Fruit fly (Drosophila melanogaster) whole organism, embryonic: ENCODE results near the gene LIMK1.

Experiments used
- Atf6 ChIP-seq: fragments of 200-800 bp; sonication (Bioruptor generic); IDR thresholded peaks from 2 replicates; pipeline ENCODE4 v1.3.6; 2022; ENCODE audit warnings: missing biosample characterization, missing genetic modification characterization
- BEAF-32 ChIP-seq: fragments of 200-800 bp; sonication (Bioruptor generic); optimal IDR thresholded peaks from 3 replicates; lab custom pipeline; 2017; ENCODE audit warnings: missing biosample characterization, missing genetic modification characterization, mild to moderate bottlenecking, moderate library complexity, missing genetic modification reagents
- Blimp-1 ChIP-seq: fragments of 200-800 bp; sonication (Bioruptor generic); optimal IDR thresholded peaks from 3 replicates; lab custom pipeline; 2018; ENCODE audit warnings: missing biosample characterization, missing genetic modification characterization, mild to moderate bottlenecking, moderate library complexity, missing genetic modification reagents
- Bteb2 ChIP-seq: fragments of 200-800 bp; sonication (Bioruptor generic); optimal IDR thresholded peaks from 2 replicates; lab custom pipeline; 2016; ENCODE audit warnings: missing biosample characterization, missing genetic modification characterization
- CG10654 ChIP-seq: fragments of 200-800 bp; sonication (Bioruptor generic); optimal IDR thresholded peaks from 2 replicates; lab custom pipeline; 2016; ENCODE audit warnings: missing biosample characterization, missing genetic modification characterization
- CG10959 ChIP-seq: fragments of 200-800 bp; sonication (Bioruptor generic); IDR thresholded peaks from 2 replicates; pipeline ENCODE4 v1.3.6; 2022; ENCODE audit warnings: missing biosample characterization, missing genetic modification characterization
- CG11085 ChIP-seq: fragments of 200-800 bp; sonication (Bioruptor generic); IDR thresholded peaks from 2 replicates; pipeline ENCODE4 v1.3.6; 2022; ENCODE audit warnings: missing biosample characterization, missing genetic modification characterization
- CG12071 ChIP-seq: fragments of 200-800 bp; sonication (Bioruptor generic); optimal IDR thresholded peaks from 3 replicates; lab custom pipeline; 2018; ENCODE audit warnings: missing biosample characterization, mild to moderate bottlenecking, missing genetic modification characterization
- CG17912 ChIP-seq: fragments of 200-800 bp; sonication (Bioruptor generic); optimal IDR thresholded peaks from 2 replicates; lab custom pipeline; 2018; ENCODE audit warnings: missing biosample characterization, mild to moderate bottlenecking, missing genetic modification characterization
- CG18619 ChIP-seq: fragments of 200-800 bp; sonication (Bioruptor generic); optimal IDR thresholded peaks from 3 replicates; lab custom pipeline; 2017; ENCODE audit warnings: missing biosample characterization, mild to moderate bottlenecking, missing genetic modification characterization
- CG34376 ChIP-seq: fragments of 200-800 bp; sonication (Bioruptor generic); optimal IDR thresholded peaks from 2 replicates; lab custom pipeline; 2018; ENCODE audit warnings: missing biosample characterization, mild to moderate bottlenecking, missing genetic modification characterization
- CG6689 ChIP-seq: fragments of 200-800 bp; sonication (Bioruptor generic); IDR thresholded peaks from 2 replicates; pipeline ENCODE4 v1.3.6; 2022; ENCODE audit warnings: missing biosample characterization, missing genetic modification characterization
- CG6813 ChIP-seq: fragments of 200-800 bp; sonication (Bioruptor generic); optimal IDR thresholded peaks from 2 replicates; lab custom pipeline; 2017; ENCODE audit warnings: missing biosample characterization, missing genetic modification characterization, mild to moderate bottlenecking, moderate library complexity, missing genetic modification reagents
- CkIIα-i1 ChIP-seq: fragments of 200-800 bp; sonication (Bioruptor generic); IDR thresholded peaks from 2 replicates; pipeline ENCODE4 v1.3.6; 2022; ENCODE audit warnings: missing biosample characterization, missing genetic modification characterization
- D19B ChIP-seq: fragments of 200-800 bp; sonication (Bioruptor generic); optimal IDR thresholded peaks from 2 replicates; lab custom pipeline; 2017; ENCODE audit warnings: missing biosample characterization, mild to moderate bottlenecking, missing genetic modification characterization
- Dfd ChIP-seq, 2 experiments: fragments of >200 bp; optimal IDR thresholded peaks; 2 replicates each; lab custom pipeline; 2017; ENCODE audit warnings: missing biosample characterization in 2 of 2, missing genetic modification characterization in 2 of 2
- HLHmδ ChIP-seq: fragments of 200-800 bp; sonication (Bioruptor generic); optimal IDR thresholded peaks from 2 replicates; lab custom pipeline; 2018; ENCODE audit warnings: missing biosample characterization, mild to moderate bottlenecking, missing genetic modification characterization, moderate library complexity
- Med ChIP-seq: fragments of 200-800 bp; sonication (Bioruptor generic); peaks from one replicate; lab custom pipeline; 2016; ENCODE audit warnings: missing biosample characterization, missing genetic modification characterization, mild to moderate bottlenecking, inconsistent platforms, moderate library complexity
- Oli ChIP-seq: fragments of 200-800 bp; sonication (Bioruptor generic); optimal IDR thresholded peaks from 2 replicates; lab custom pipeline; 2018; ENCODE audit warnings: missing biosample characterization, mild to moderate bottlenecking, missing genetic modification characterization, moderate library complexity
- Rx ChIP-seq: fragments of 200-800 bp; sonication (Bioruptor generic); IDR thresholded peaks from 2 replicates; pipeline ENCODE4 v1.3.6; 2022; ENCODE audit warnings: missing biosample characterization, missing genetic modification characterization
- Sox102F ChIP-seq: fragments of 200-800 bp; sonication (Bioruptor generic); optimal IDR thresholded peaks from 2 replicates; lab custom pipeline; 2018; ENCODE audit warnings: missing biosample characterization, mild to moderate bottlenecking, missing genetic modification characterization, moderate library complexity
- Usf ChIP-seq: fragments of 200-800 bp; sonication (Bioruptor generic); optimal IDR thresholded peaks from 2 replicates; lab custom pipeline; 2017; ENCODE audit warnings: missing genotype, missing biosample characterization, missing genetic modification characterization
- cg ChIP-seq: fragments of 200-800 bp; sonication (Bioruptor generic); optimal IDR thresholded peaks from 3 replicates; lab custom pipeline; 2019; ENCODE audit warnings: missing biosample characterization, mild to moderate bottlenecking, missing genetic modification characterization, moderate library complexity
- ci ChIP-seq: fragments of 200-800 bp; sonication (Bioruptor generic); IDR thresholded peaks from 3 replicates; pipeline ENCODE4 v1.3.6; 2022; ENCODE audit warnings: missing biosample characterization, missing genetic modification characterization
- crp ChIP-seq, 2 experiments: fragments of 200-800 bp; sonication (Bioruptor generic); optimal IDR thresholded peaks; 2 replicates in 1 of 2; 3 replicates in 1 of 2; lab custom pipeline; 2017; ENCODE audit warnings: missing biosample characterization in 2 of 2, missing genetic modification characterization in 2 of 2, mild to moderate bottlenecking in 1 of 2, moderate library complexity in 1 of 2
- cwo ChIP-seq: fragments of 200-800 bp; sonication (Bioruptor generic); optimal IDR thresholded peaks from 3 replicates; lab custom pipeline; 2017; ENCODE audit warnings: missing biosample characterization, missing genetic modification characterization, mild to moderate bottlenecking, moderate library complexity, missing genetic modification reagents
- disco-r ChIP-seq: fragments of 200-800 bp; sonication (Bioruptor generic); optimal IDR thresholded peaks from 2 replicates; lab custom pipeline; 2016; ENCODE audit warnings: missing biosample characterization, missing genetic modification characterization
- dpn ChIP-seq, 2 experiments: fragments of 200-800 bp; sonication (Bioruptor generic); optimal IDR thresholded peaks; 3 replicates each; lab custom pipeline; 2016; ENCODE audit warnings: missing biosample characterization in 2 of 2, missing genetic modification characterization in 2 of 2
- eve ChIP-seq, 2 experiments: fragments of >200 bp; optimal IDR thresholded peaks; 2 replicates each; lab custom pipeline; 2017; ENCODE audit warnings: missing biosample characterization in 2 of 2, missing genetic modification characterization in 2 of 2
- exex ChIP-seq: fragments of 200-800 bp; sonication (Bioruptor generic); optimal IDR thresholded peaks from 4 replicates; lab custom pipeline; 2018; ENCODE audit warnings: missing biosample characterization, mild to moderate bottlenecking, missing genetic modification characterization, moderate library complexity
- ftz-f1 ChIP-seq: fragments of 200-800 bp; sonication (Bioruptor generic); optimal IDR thresholded peaks from 2 replicates; lab custom pipeline; 2016; ENCODE audit warnings: missing biosample characterization, missing genetic modification characterization
- h ChIP-seq: fragments of >200 bp; optimal IDR thresholded peaks from 2 replicates; lab custom pipeline; 2017
- her ChIP-seq: fragments of 200-800 bp; sonication (Bioruptor generic); optimal IDR thresholded peaks from 2 replicates; lab custom pipeline; 2016; ENCODE audit warnings: missing biosample characterization, missing genetic modification characterization
- klu ChIP-seq: fragments of 200-800 bp; sonication (Bioruptor generic); IDR thresholded peaks from 2 replicates; pipeline ENCODE4 v1.3.6; 2022; ENCODE audit warnings: missing biosample characterization, missing genetic modification characterization
- lab ChIP-seq: fragments of 200-800 bp; sonication (Bioruptor generic); optimal IDR thresholded peaks from 3 replicates; lab custom pipeline; 2017; ENCODE audit warnings: missing biosample characterization, missing genetic modification characterization, mild to moderate bottlenecking, moderate library complexity, missing genetic modification reagents
- nau ChIP-seq: fragments of 200-800 bp; sonication (Bioruptor generic); optimal IDR thresholded peaks from 3 replicates; lab custom pipeline; 2017; ENCODE audit warnings: missing biosample characterization, mild to moderate bottlenecking, missing genetic modification characterization, missing genetic modification reagents
- onecut ChIP-seq: fragments of 200-800 bp; sonication (Bioruptor generic); IDR thresholded peaks from 2 replicates; pipeline ENCODE4 v1.3.6; 2022; ENCODE audit warnings: missing biosample characterization, missing genetic modification characterization
- otp ChIP-seq: fragments of 200-800 bp; sonication (Bioruptor generic); IDR thresholded peaks from 3 replicates; pipeline ENCODE4, ENCODE4 v1.3.6; 2022; ENCODE audit warnings: missing biosample characterization, missing genetic modification characterization
- pan ChIP-seq, 4 experiments: fragments of >200 bp in 3 of 4; fragments of 200-800 bp in 1 of 4; sonication (Bioruptor generic) in 1 of 4; optimal IDR thresholded peaks in 3 of 4; IDR thresholded peaks in 1 of 4; 2 replicates each; pipeline versions ENCODE4 v1.3.6 to Lab custom; 2017 to 2022; ENCODE audit warnings: missing biosample characterization in 2 of 4, missing genetic modification characterization in 2 of 4, mixed read lengths in 1 of 4
- pfk ChIP-seq: fragments of 200-800 bp; sonication (Bioruptor generic); optimal IDR thresholded peaks from 2 replicates; lab custom pipeline; 2018; ENCODE audit warnings: missing biosample characterization, mild to moderate bottlenecking, missing genetic modification characterization, moderate library complexity
- phol ChIP-seq: fragments of 200-800 bp; sonication (Bioruptor generic); optimal IDR thresholded peaks from 3 replicates; lab custom pipeline; 2018; ENCODE audit warnings: missing biosample characterization, mild to moderate bottlenecking, missing genetic modification characterization, moderate library complexity
- pzg ChIP-seq: fragments of 200-800 bp; sonication (Bioruptor generic); optimal IDR thresholded peaks from 3 replicates; lab custom pipeline; 2018; ENCODE audit warnings: missing biosample characterization, mild to moderate bottlenecking, missing genetic modification characterization, moderate library complexity
- row ChIP-seq: fragments of 200-800 bp; sonication (Bioruptor generic); IDR thresholded peaks from 3 replicates; pipeline ENCODE4 v1.3.6; 2022; ENCODE audit warnings: missing biosample characterization, missing genetic modification characterization
- sc ChIP-seq, 3 experiments: fragments of >200 bp in 2 of 3; fragments of 200-800 bp in 1 of 3; sonication (Bioruptor generic) in 1 of 3; optimal IDR thresholded peaks; 2 replicates in 2 of 3; 3 replicates in 1 of 3; lab custom pipeline; 2017; ENCODE audit warnings: mild to moderate bottlenecking in 1 of 3, missing biosample characterization in 1 of 3, missing genetic modification characterization in 1 of 3, missing genetic modification reagents in 1 of 3
- sens-2 ChIP-seq: fragments of 200-800 bp; sonication (Bioruptor generic); IDR thresholded peaks from 2 replicates; pipeline ENCODE4 v1.3.6; 2022; ENCODE audit warnings: missing biosample characterization, missing genetic modification characterization
- slou ChIP-seq: fragments of 200-800 bp; sonication (Bioruptor generic); optimal IDR thresholded peaks from 3 replicates; lab custom pipeline; 2016; ENCODE audit warnings: missing biosample characterization, missing genetic modification characterization
- sna ChIP-seq: fragments of 200-800 bp; sonication (Bioruptor generic); IDR thresholded peaks from 2 replicates; pipeline ENCODE4 v1.3.6; 2022; ENCODE audit warnings: missing biosample characterization, missing genetic modification characterization; ENCODE audit not compliant: partially characterized antibody
- twi ChIP-seq: fragments of 200-800 bp; optimal IDR thresholded peaks from 2 replicates; lab custom pipeline; 2019; ENCODE audit warnings: missing biosample characterization, mild to moderate bottlenecking, missing genetic modification characterization, moderate library complexity
- wdn ChIP-seq: fragments of 200-800 bp; sonication (Bioruptor generic); IDR thresholded peaks from 2 replicates; pipeline ENCODE4 v1.3.6; 2022; ENCODE audit warnings: missing biosample characterization, missing genetic modification characterization
- zf30C ChIP-seq: fragments of 200-800 bp; sonication (Bioruptor generic); optimal IDR thresholded peaks from 3 replicates; lab custom pipeline; 2018; ENCODE audit warnings: missing biosample characterization, mild to moderate bottlenecking, missing genetic modification characterization

Gene LIMK1

DNA sequence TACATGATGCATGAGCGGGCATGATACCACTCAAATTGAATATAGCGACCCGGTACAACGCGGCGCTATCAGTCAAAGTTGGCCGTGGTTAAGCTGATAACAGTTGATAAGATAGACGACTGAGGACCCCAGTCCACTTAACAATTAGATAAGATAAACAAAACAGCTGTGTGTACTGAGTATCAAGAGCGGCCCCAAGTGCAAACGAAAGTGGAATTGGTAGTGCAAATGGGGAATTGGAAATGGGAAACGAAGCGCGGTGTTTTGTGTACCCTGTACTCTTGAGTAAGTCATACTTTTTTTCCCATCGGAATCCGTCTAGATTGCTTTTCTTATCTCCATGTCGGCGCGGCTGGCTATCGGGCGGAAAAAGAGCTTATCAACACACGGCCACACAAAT, 14.3 kb downstream of the LIMK1 start (continued):
- TF ChIP-seq Oli (tag; lab: Kevin White, UChicago) (no peak), wdn (GFP tag; lab: Robert Waterston, UW) (no peak), lab (GFP tag; lab: Kevin White, UChicago) (peak; percentile 20), sc (optimal IDR thresholded peaks at IDR 0.05; lab: Kevin White, UChicago) (no peak), sc (GFP tag; optimal IDR thresholded peaks at IDR 0.05; lab: Kevin White, UChicago) (no peak), CG11085 (GFP tag; lab: Robert Waterston, UW) (no peak), pan (optimal IDR thresholded peaks at IDR 0.05; lab: Kevin White, UChicago) (no peak), pan (GFP tag; optimal IDR thresholded peaks at IDR 0.05 in 1 of 2, IDR thresholded peaks at IDR 0.05 in 1 of 2) (no peak), CG10959 (GFP tag; lab: Robert Waterston, UW) (no peak), exex (tag; lab: Kevin White, UChicago) (peak; percentile 34), h (lab: Kevin White, UChicago) (no peak), HLHmδ (GFP tag; lab: Kevin White, UChicago) (no peak), onecut (GFP tag; lab: Robert Waterston, UW) (no peak), zf30C (no peak), CG12071 (GFP tag; lab: Kevin White, UChicago) (no peak), CG6689 (GFP tag; lab: Robert Waterston, UW) (no peak), disco-r (GFP tag; lab: Kevin White, UChicago) (no peak), CkIIα-i1 (GFP tag; lab: Robert Waterston, UW) (no peak), BEAF-32 (GFP tag; lab: Kevin White, UChicago) (no peak), slou (no peak), nau (GFP tag; lab: Kevin White, UChicago) (no peak), twi (tag; lab: Kevin White, UChicago) (peak; percentile 51), cg (GFP tag; lab: Kevin White, UChicago) (no peak), Blimp-1 (GFP tag; lab: Kevin White, UChicago) (peak; percentile 38), Dfd (GFP tag; optimal IDR thresholded peaks at IDR 0.05; lab: Kevin White, UChicago) (no peak), Rx (no peak), pfk (GFP tag; lab: Kevin White, UChicago) (peak; percentile 0), otp (GFP tag; lab: Robert Waterston, UW) (0 out of 3 replicates have a peak, but pooled peaks have one; percentile 33), CG6813 (GFP tag; lab: Kevin White, UChicago) (no peak), Atf6 (GFP tag; lab: Robert Waterston, UW) (no peak), CG10654 (GFP tag; lab: Kevin White, UChicago) (no peak), Bteb2 (no peak), eve (GFP tag; optimal IDR thresholded peaks at IDR 0.05; lab: Kevin White, UChicago) (no peak), phol (tag; lab: Kevin White, UChicago) (peak; percentile 6), crp (GFP tag; optimal IDR thresholded peaks at IDR 0.05; lab: Kevin White, UChicago) (peak in 1 of 2 experiments; percentile 3), sens-2 (no peak), row (GFP tag; lab: Robert Waterston, UW) (peak; percentile 39; the same call in 2 of the 3 replicates), CG34376 (peak; percentile 1), ci (GFP tag; lab: Robert Waterston, UW) (no peak), dpn (GFP tag; optimal IDR thresholded peaks at IDR 0.05; lab: Kevin White, UChicago) (no peak), D19B (GFP tag; lab: Kevin White, UChicago) (peak; percentile 92), CG17912 (GFP tag; lab: Kevin White, UChicago) (no peak), her (GFP tag; lab: Kevin White, UChicago) (no peak), Sox102F (GFP tag; lab: Kevin White, UChicago) (no peak), CG18619 (GFP tag; lab: Kevin White, UChicago) (no peak), pzg (GFP tag; lab: Kevin White, UChicago) (no peak), cwo (GFP tag; lab: Kevin White, UChicago) (peak; percentile 16), ftz-f1 (GFP tag; lab: Kevin White, UChicago) (no peak), sna (GFP tag; lab: Robert Waterston, UW) (no peak), Usf (GFP tag; lab: Kevin White, UChicago) (no peak), klu (GFP tag; lab: Robert Waterston, UW) (no peak), Med (GFP tag; lab: Kevin White, UChicago) (peak; percentile 73)
